Worm (Caenorhabditis elegans) whole organism, L2 larva: Measurements from ENCODE around the gene polg-1.

Experiments used
- ceh-82 ChIP-seq: fragments of 150-350 bp; optimal IDR thresholded peaks from 2 replicates; lab custom pipeline; 2014; ENCODE audit warnings: missing biosample characterization, missing genetic modification characterization
- lin-13 ChIP-seq: fragments of 150-350 bp; optimal IDR thresholded peaks from 2 replicates; lab custom pipeline; 2014; ENCODE audit warnings: missing biosample characterization, missing genetic modification reagents, missing genetic modification characterization
- nhr-77 ChIP-seq: fragments of 150-350 bp; optimal IDR thresholded peaks from 2 replicates; lab custom pipeline; 2014; ENCODE audit warnings: missing biosample characterization, missing genetic modification characterization

- no peak for TF ChIP-seq ceh-82 (tag; lab: Kevin White, UChicago)
- TF ChIP-seq nhr-77: no peak
- no peak for TF ChIP-seq lin-13 (GFP tag; lab: Kevin White, UChicago)
Measured at ce11 chrII:12184857-12185256, 14.9 kb downstream of the polg-1 start, which contains the start of gene Y57A10A.13.
